Worm (Caenorhabditis elegans) whole organism, L2 larva: ENCODE measurements around the gene F11E6.8.

Experiments
- ZK546.5 ChIP-seq: sonication (generic microtip); optimal IDR thresholded peaks from 2 replicates; lab custom pipeline; 2017; ENCODE audit warnings: missing biosample characterization, missing genetic modification characterization
- ama-1 ChIP-seq: fragments of 150-350 bp; optimal IDR thresholded peaks from 2 replicates; lab custom pipeline; 2018; ENCODE audit warnings: inconsistent platforms
- egl-27 ChIP-seq: sonication (generic microtip); optimal IDR thresholded peaks from 3 replicates; lab custom pipeline; 2017; ENCODE audit warnings: missing biosample characterization, missing genetic modification reagents, missing genetic modification characterization
- elt-3 ChIP-seq: sonication (generic microtip); optimal IDR thresholded peaks from 2 replicates; lab custom pipeline; 2017; ENCODE audit warnings: missing biosample characterization, missing genetic modification characterization
- lin-13 ChIP-seq: fragments of 150-350 bp; optimal IDR thresholded peaks from 2 replicates; lab custom pipeline; 2014; ENCODE audit warnings: missing biosample characterization, missing genetic modification reagents, missing genetic modification characterization
- lsy-2 ChIP-seq, 2 experiments: fragments of 150-350 bp in 1 of 2; sonication (generic microtip) in 1 of 2; optimal IDR thresholded peaks; 2 replicates each; lab custom pipeline; 2014 to 2017; ENCODE audit warnings: missing biosample characterization in 2 of 2, missing genetic modification characterization in 2 of 2
- nhr-25 ChIP-seq: fragments of 150-350 bp; sonication (generic microtip); optimal IDR thresholded peaks from 3 replicates; lab custom pipeline; 2014; ENCODE audit warnings: missing biosample characterization, missing genetic modification characterization
- unc-39 ChIP-seq: fragments of 150-350 bp; optimal IDR thresholded peaks from 2 replicates; lab custom pipeline; 2014; ENCODE audit warnings: missing biosample characterization, missing genetic modification characterization
- ztf-1 ChIP-seq: fragments of 200-800 bp; sonication (Bioruptor generic); conservative IDR thresholded peaks from 2 replicates; pipeline ENCODE4 v1.3.6; 2022; ENCODE audit warnings: missing genetic modification characterization, missing compliant biosample characterization

DNA sequence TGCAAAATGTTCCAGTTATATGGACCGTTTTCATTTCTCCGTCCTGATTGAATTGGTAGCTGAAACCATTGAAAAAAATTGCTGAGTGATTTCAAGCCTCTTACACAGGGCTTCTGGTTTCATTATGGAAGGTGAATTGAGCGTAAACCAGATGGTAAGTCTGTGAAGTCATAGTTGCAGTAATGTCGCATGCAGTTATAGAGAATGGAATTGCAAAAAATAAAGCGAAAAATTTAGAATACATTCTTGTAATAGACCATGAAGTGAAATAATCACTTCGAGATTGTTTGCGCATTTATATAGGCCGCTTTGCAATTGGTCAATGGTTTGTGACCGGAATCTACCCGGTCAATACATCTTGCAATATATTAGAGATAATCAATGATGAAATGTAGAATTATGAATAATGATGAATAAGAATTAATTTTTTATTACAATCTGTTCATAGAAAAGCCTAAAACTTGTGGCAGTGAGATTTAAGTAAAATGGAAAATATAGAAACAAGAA is 19.8 kb upstream of the F11E6.8 start, which contains the start of gene F11E6.4:
- no peak for TF ChIP-seq ZK546.5
- no peak for TF ChIP-seq lsy-2 (tag; optimal IDR thresholded peaks at IDR 0.05; lab: Kevin White, UChicago)
- TF ChIP-seq nhr-25 (tag; lab: Kevin White, UChicago) = peak; percentile 73
- no peak for TF ChIP-seq egl-27 (tag; lab: Kevin White, UChicago)
- no peak for TF ChIP-seq elt-3 (tag; lab: Kevin White, UChicago)
- peak; percentile 21 for TF ChIP-seq ama-1 (lab: Kevin White, UChicago)
- TF ChIP-seq lin-13 (GFP tag; lab: Kevin White, UChicago) = peak; percentile 28
- no peak for TF ChIP-seq ztf-1 (GFP tag; lab: Robert Waterston, UW)
- no peak for TF ChIP-seq unc-39
